Fruit fly (Drosophila melanogaster) whole organism, embryonic: Measurements from ENCODE around the gene Sld5.

Experiments used
- Blimp-1 ChIP-seq: fragments of 200-800 bp; sonication (Bioruptor generic); optimal IDR thresholded peaks from 3 replicates; lab custom pipeline; 2018; ENCODE audit warnings: missing biosample characterization, missing genetic modification characterization, mild to moderate bottlenecking, moderate library complexity, missing genetic modification reagents
- CG10274 ChIP-seq: fragments of 200-800 bp; sonication (Bioruptor generic); optimal IDR thresholded peaks from 3 replicates; lab custom pipeline; 2017; ENCODE audit warnings: missing biosample characterization, mild to moderate bottlenecking, missing genetic modification characterization
- CG10543 ChIP-seq: fragments of 200-800 bp; sonication (Bioruptor generic); optimal IDR thresholded peaks from 3 replicates; lab custom pipeline; 2017; ENCODE audit warnings: missing biosample characterization, mild to moderate bottlenecking, missing genetic modification characterization, moderate library complexity
- CG11695 ChIP-seq: fragments of 200-800 bp; sonication (Bioruptor generic); IDR thresholded peaks from 3 replicates; pipeline ENCODE4 v1.3.6; 2022; ENCODE audit warnings: missing biosample characterization, missing genetic modification characterization
- CG1233 ChIP-seq: fragments of 200-800 bp; sonication (Bioruptor generic); optimal IDR thresholded peaks from 4 replicates; lab custom pipeline; 2018; ENCODE audit warnings: missing biosample characterization, mild to moderate bottlenecking, missing genetic modification characterization
- CG12391 ChIP-seq: fragments of 200-800 bp; sonication (Bioruptor generic); optimal IDR thresholded peaks from 3 replicates; lab custom pipeline; 2018; ENCODE audit warnings: missing biosample characterization, mild to moderate bottlenecking, missing genetic modification characterization, moderate library complexity
- CG12744 ChIP-seq: fragments of 200-800 bp; sonication (Bioruptor generic); optimal IDR thresholded peaks from 2 replicates; lab custom pipeline; 2016; ENCODE audit warnings: missing biosample characterization, missing genetic modification characterization
- CG12942 ChIP-seq: fragments of 200-800 bp; sonication (Bioruptor generic); optimal IDR thresholded peaks from 3 replicates; lab custom pipeline; 2016; ENCODE audit warnings: missing biosample characterization, missing genetic modification characterization
- CG13296 ChIP-seq: fragments of 200-800 bp; sonication (Bioruptor generic); optimal IDR thresholded peaks from 3 replicates; lab custom pipeline; 2018; ENCODE audit warnings: missing biosample characterization, mild to moderate bottlenecking, missing genetic modification characterization
- CG13424 ChIP-seq: fragments of 200-800 bp; sonication (Bioruptor generic); optimal IDR thresholded peaks from 2 replicates; lab custom pipeline; 2019; ENCODE audit warnings: missing biosample characterization, mild to moderate bottlenecking, missing genetic modification characterization, moderate library complexity
- CG13894 ChIP-seq: fragments of 200-800 bp; sonication (Bioruptor generic); optimal IDR thresholded peaks from 3 replicates; lab custom pipeline; 2018; ENCODE audit warnings: missing biosample characterization, mild to moderate bottlenecking, missing genetic modification characterization, moderate library complexity
- CG14014 ChIP-seq: fragments of 200-800 bp; sonication (Bioruptor generic); IDR thresholded peaks from 2 replicates; pipeline ENCODE4 v1.3.6; 2022; ENCODE audit warnings: missing biosample characterization, missing genetic modification characterization
- CG14710 ChIP-seq: fragments of 200-800 bp; sonication (Bioruptor generic); optimal IDR thresholded peaks from 3 replicates; lab custom pipeline; 2019; ENCODE audit warnings: missing biosample characterization, mild to moderate bottlenecking, missing genetic modification characterization, moderate library complexity
- CG31224 ChIP-seq: fragments of 200-800 bp; sonication (Bioruptor generic); IDR thresholded peaks from 2 replicates; pipeline ENCODE4 v1.3.6; 2022; ENCODE audit warnings: missing biosample characterization, missing genetic modification characterization
- CG34422 ChIP-seq: fragments of 200-800 bp; sonication (Bioruptor generic); IDR thresholded peaks from 3 replicates; pipeline ENCODE4 v1.3.6; 2022; ENCODE audit warnings: missing biosample characterization, missing genetic modification characterization
- CG4328 ChIP-seq: fragments of 200-800 bp; sonication (Bioruptor generic); optimal IDR thresholded peaks from 3 replicates; lab custom pipeline; 2017; ENCODE audit warnings: missing biosample characterization, missing genetic modification reagents, missing genetic modification characterization
- CG7963 ChIP-seq: fragments of 200-800 bp; sonication (Bioruptor generic); IDR thresholded peaks from 3 replicates; pipeline ENCODE4 v1.3.6; 2022; ENCODE audit warnings: missing biosample characterization, missing genetic modification characterization; ENCODE audit not compliant: partially characterized antibody
- CG9932 ChIP-seq: fragments of 200-800 bp; sonication (Bioruptor generic); IDR thresholded peaks from 2 replicates; pipeline ENCODE4 v1.3.6; 2022; ENCODE audit warnings: missing biosample characterization, missing genetic modification characterization
- CTCF ChIP-seq: fragments of 200-800 bp; sonication (Bioruptor generic); optimal IDR thresholded peaks from 2 replicates; lab custom pipeline; 2017; ENCODE audit warnings: missing biosample characterization, mild to moderate bottlenecking, missing genetic modification characterization, moderate library complexity
- D19A ChIP-seq: fragments of 200-800 bp; optimal IDR thresholded peaks from 3 replicates; lab custom pipeline; 2019; ENCODE audit warnings: missing biosample characterization, mild to moderate bottlenecking, missing genetic modification characterization, moderate library complexity
- Deaf1 ChIP-seq: fragments of 200-800 bp; optimal IDR thresholded peaks from 3 replicates; lab custom pipeline; 2019; ENCODE audit warnings: missing biosample characterization, mild to moderate bottlenecking, missing genetic modification characterization, moderate library complexity
- Dll ChIP-seq: fragments of 200-800 bp; sonication (Bioruptor generic); IDR thresholded peaks from 4 replicates; pipeline ENCODE4 v1.3.6; 2022; ENCODE audit warnings: missing biosample characterization, missing genetic modification characterization; ENCODE audit not compliant: partially characterized antibody
- Fer1 ChIP-seq: fragments of 200-800 bp; sonication (Bioruptor generic); optimal IDR thresholded peaks from 2 replicates; lab custom pipeline; 2017; ENCODE audit warnings: missing biosample characterization, mild to moderate bottlenecking, missing genetic modification characterization
- Fer2 ChIP-seq: fragments of 200-800 bp; sonication (Bioruptor generic); optimal IDR thresholded peaks from 2 replicates; lab custom pipeline; 2018; ENCODE audit warnings: missing biosample characterization, mild to moderate bottlenecking, missing genetic modification characterization, moderate library complexity
- HmgZ ChIP-seq: fragments of 200-800 bp; sonication (Bioruptor generic); optimal IDR thresholded peaks from 2 replicates; lab custom pipeline; 2018; ENCODE audit warnings: missing biosample characterization, mild to moderate bottlenecking, missing genetic modification characterization
- Hmx ChIP-seq: fragments of 200-800 bp; sonication (Bioruptor generic); optimal IDR thresholded peaks from 2 replicates; lab custom pipeline; 2016; ENCODE audit warnings: missing biosample characterization, missing genetic modification characterization
- Hr51 ChIP-seq, 2 experiments: fragments of 200-800 bp; sonication (Bioruptor generic); optimal IDR thresholded peaks; 2 replicates in 1 of 2; 3 replicates in 1 of 2; lab custom pipeline; 2016 to 2018; ENCODE audit warnings: missing biosample characterization in 2 of 2, missing genetic modification characterization in 2 of 2, mild to moderate bottlenecking in 1 of 2, moderate library complexity in 1 of 2
- Kr ChIP-seq: fragments of 200-800 bp; sonication (Bioruptor generic); optimal IDR thresholded peaks from 2 replicates; lab custom pipeline; 2017; ENCODE audit warnings: missing biosample characterization, mild to moderate bottlenecking, missing genetic modification characterization
- MTF-1 ChIP-seq: fragments of 200-800 bp; sonication (Bioruptor generic); optimal IDR thresholded peaks from 2 replicates; lab custom pipeline; 2018; ENCODE audit warnings: missing biosample characterization, mild to moderate bottlenecking, missing genetic modification characterization, borderline replicate concordance
- NC2β ChIP-seq: fragments of 200-800 bp; sonication (Bioruptor generic); optimal IDR thresholded peaks from 2 replicates; lab custom pipeline; 2016; ENCODE audit warnings: missing biosample characterization, missing genetic modification characterization
- Oli ChIP-seq: fragments of 200-800 bp; sonication (Bioruptor generic); optimal IDR thresholded peaks from 2 replicates; lab custom pipeline; 2018; ENCODE audit warnings: missing biosample characterization, mild to moderate bottlenecking, missing genetic modification characterization, moderate library complexity
- Pdp1 ChIP-seq, 2 experiments: fragments of 200-800 bp; sonication (Bioruptor generic); optimal IDR thresholded peaks; 3 replicates each; lab custom pipeline; 2016; ENCODE audit warnings: missing biosample characterization in 2 of 2, missing genetic modification characterization in 2 of 2, mild to moderate bottlenecking in 1 of 2, moderate library complexity in 1 of 2
- Stat92E ChIP-seq, 3 experiments: fragments of >200 bp in 2 of 3; fragments of 200-800 bp in 1 of 3; sonication (Bioruptor generic) in 1 of 3; optimal IDR thresholded peaks; 2 replicates each; lab custom pipeline; 2017 to 2019; ENCODE audit warnings: missing biosample characterization in 3 of 3, missing genetic modification characterization in 3 of 3, mild to moderate bottlenecking in 1 of 3, moderate library complexity in 1 of 3
- TFAM ChIP-seq: fragments of 200-800 bp; sonication (Bioruptor generic); optimal IDR thresholded peaks from 2 replicates; lab custom pipeline; 2017; ENCODE audit warnings: missing biosample characterization, missing genetic modification characterization, inconsistent platforms
- ap ChIP-seq: fragments of 200-800 bp; sonication (Bioruptor generic); IDR thresholded peaks from 2 replicates; pipeline ENCODE4 v1.3.6; 2022; ENCODE audit warnings: missing biosample characterization, missing genetic modification characterization
- cg ChIP-seq: fragments of 200-800 bp; sonication (Bioruptor generic); optimal IDR thresholded peaks from 3 replicates; lab custom pipeline; 2019; ENCODE audit warnings: missing biosample characterization, mild to moderate bottlenecking, missing genetic modification characterization, moderate library complexity
- corto ChIP-seq: fragments of 200-800 bp; sonication (Bioruptor generic); optimal IDR thresholded peaks from 2 replicates; lab custom pipeline; 2016; ENCODE audit warnings: missing biosample characterization, mild to moderate bottlenecking, missing genetic modification characterization, moderate library complexity
- dan ChIP-seq: fragments of 200-800 bp; sonication (Bioruptor generic); IDR thresholded peaks from 2 replicates; pipeline ENCODE4 v1.3.6; 2022; ENCODE audit warnings: missing biosample characterization, missing genetic modification characterization
- ems ChIP-seq: fragments of 200-800 bp; sonication (Bioruptor generic); optimal IDR thresholded peaks from 3 replicates; lab custom pipeline; 2016; ENCODE audit warnings: missing biosample characterization, missing genetic modification characterization
- fru ChIP-seq: fragments of >200 bp; optimal IDR thresholded peaks from 2 replicates; lab custom pipeline; 2017
- gro ChIP-seq: fragments of 200-800 bp; sonication (Bioruptor generic); optimal IDR thresholded peaks from 2 replicates; lab custom pipeline; 2016; ENCODE audit warnings: missing biosample characterization, missing genetic modification characterization
- hb ChIP-seq: fragments of 200-800 bp; sonication (Bioruptor generic); IDR thresholded peaks from 3 replicates; pipeline ENCODE4 v1.3.6; 2022; ENCODE audit warnings: missing biosample characterization, missing genetic modification characterization; ENCODE audit not compliant: partially characterized antibody
- mirr ChIP-seq: fragments of 200-800 bp; sonication (Bioruptor generic); optimal IDR thresholded peaks from 3 replicates; lab custom pipeline; 2018; ENCODE audit warnings: missing biosample characterization, mild to moderate bottlenecking, missing genetic modification characterization
- org-1 ChIP-seq: fragments of 200-800 bp; sonication (Bioruptor generic); optimal IDR thresholded peaks from 2 replicates; lab custom pipeline; 2017; ENCODE audit warnings: missing biosample characterization, missing genetic modification characterization
- psq ChIP-seq: fragments of 200-800 bp; sonication (Bioruptor generic); optimal IDR thresholded peaks from 2 replicates; lab custom pipeline; 2017; ENCODE audit warnings: missing biosample characterization, missing genetic modification characterization
- sens-2 ChIP-seq: fragments of 200-800 bp; sonication (Bioruptor generic); IDR thresholded peaks from 2 replicates; pipeline ENCODE4 v1.3.6; 2022; ENCODE audit warnings: missing biosample characterization, missing genetic modification characterization
- sug ChIP-seq: fragments of 200-800 bp; optimal IDR thresholded peaks from 2 replicates; lab custom pipeline; 2019; ENCODE audit warnings: missing biosample characterization, mild to moderate bottlenecking, missing genetic modification characterization, moderate library complexity
- trh ChIP-seq: fragments of 200-800 bp; sonication (Bioruptor generic); optimal IDR thresholded peaks from 2 replicates; lab custom pipeline; 2016; ENCODE audit warnings: missing biosample characterization, missing genetic modification characterization
- twi ChIP-seq: fragments of 200-800 bp; optimal IDR thresholded peaks from 2 replicates; lab custom pipeline; 2019; ENCODE audit warnings: missing biosample characterization, mild to moderate bottlenecking, missing genetic modification characterization, moderate library complexity

Sld5 gene

dm6 chr3R:26008892-26009539 is 47.3 kb downstream of the Sld5 start (continued):
- TF ChIP-seq Oli (tag; lab: Kevin White, UChicago) (peak; percentile 93), Deaf1 (tag; lab: Kevin White, UChicago) (peak; percentile 64), CG14710 (tag; lab: Kevin White, UChicago) (peak; percentile 88), corto (GFP tag; lab: Kevin White, UChicago) (peak; percentile 92), CG34422 (peak; percentile 80), ap (GFP tag; lab: Robert Waterston, UW) (peak; percentile 85), CG9932 (GFP tag; lab: Robert Waterston, UW) (peak; percentile 80), Pdp1 (GFP tag; optimal IDR thresholded peaks at IDR 0.05; lab: Kevin White, UChicago) (peak; percentile 86 to 87), dan (no peak), gro (GFP tag; lab: Kevin White, UChicago) (peak; percentile 66), psq (peak; percentile 69), twi (peak; percentile 72), CG12942 (GFP tag; lab: Kevin White, UChicago) (peak; percentile 83), CG13296 (GFP tag; lab: Kevin White, UChicago) (peak; percentile 76), Hmx (GFP tag; lab: Kevin White, UChicago) (peak; percentile 60), TFAM (GFP tag; lab: Kevin White, UChicago) (no peak), trh (GFP tag; lab: Kevin White, UChicago) (peak; percentile 43), sug (tag; lab: Kevin White, UChicago) (no peak), CTCF (GFP tag; lab: Kevin White, UChicago) (peak; percentile 48), CG13424 (peak; percentile 92), sens-2 (GFP tag; lab: Robert Waterston, UW) (peak; percentile 62; the same call in 1 of the 2 replicates), CG4328 (GFP tag; lab: Kevin White, UChicago) (peak; percentile 60), hb (GFP tag; lab: Robert Waterston, UW) (no peak), org-1 (peak; percentile 77), CG13894 (tag; lab: Kevin White, UChicago) (no peak), CG10274 (GFP tag; lab: Kevin White, UChicago) (peak; percentile 66), fru (no peak), CG12744 (GFP tag; lab: Kevin White, UChicago) (peak; percentile 79), CG14014 (peak; percentile 80), Blimp-1 (GFP tag; lab: Kevin White, UChicago) (peak; percentile 90), Kr (GFP tag; lab: Kevin White, UChicago) (no peak), cg (GFP tag; lab: Kevin White, UChicago) (peak; percentile 46), MTF-1 (peak; percentile 52), mirr (no peak), CG31224 (GFP tag; lab: Robert Waterston, UW) (0 out of 2 replicates have a peak, but pooled peaks have one; percentile 37), CG10543 (no peak), CG11695 (GFP tag; lab: Robert Waterston, UW) (peak; percentile 88), HmgZ (tag; lab: Kevin White, UChicago) (peak; percentile 77), Fer1 (GFP tag; lab: Kevin White, UChicago) (peak; percentile 88), CG12391 (tag; lab: Kevin White, UChicago) (peak; percentile 93), CG7963 (GFP tag; lab: Robert Waterston, UW) (no peak), Fer2 (peak; percentile 52), Stat92E (GFP tag; optimal IDR thresholded peaks at IDR 0.05; lab: Kevin White, UChicago) (peak in 1 of 3 experiments; percentile 77), ems (peak; percentile 86), D19A (tag; lab: Kevin White, UChicago) (peak; percentile 89), Dll (GFP tag; lab: Robert Waterston, UW) (0 out of 4 replicates have a peak, but pooled peaks have one; percentile 2), NC2β (GFP tag; lab: Kevin White, UChicago) (peak; percentile 80), Hr51 (GFP tag; optimal IDR thresholded peaks at IDR 0.05; lab: Kevin White, UChicago) (peak; percentile 72 to 91), CG1233 (GFP tag; lab: Kevin White, UChicago) (peak; percentile 81)
